Worm (Caenorhabditis elegans): ENCODE results near the gene acd-3.

ce11 chrX:14868200-14868599, 19.1 kb downstream of the acd-3 start, which contains the start of gene F31F6.1:
- TF ChIP-seq ama-1 (optimal IDR thresholded peaks at IDR 0.05): no peak
- no peak for TF ChIP-seq pes-1 (GFP tag; IDR thresholded peaks at IDR 0.05)
- TF ChIP-seq tbx-11 (GFP tag; IDR thresholded peaks at IDR 0.05): no peak
- no peak for TF ChIP-seq scrt-1 (GFP tag; IDR thresholded peaks at IDR 0.05)
- TF ChIP-seq ceh-36 (tag; optimal IDR thresholded peaks at IDR 0.05): no peak
- TF ChIP-seq hnd-1 (tag; optimal IDR thresholded peaks at IDR 0.05): no peak

All from whole organism, early embryonic.